Worm (Caenorhabditis elegans): ENCODE data around the gene T07C12.10.

DNA sequence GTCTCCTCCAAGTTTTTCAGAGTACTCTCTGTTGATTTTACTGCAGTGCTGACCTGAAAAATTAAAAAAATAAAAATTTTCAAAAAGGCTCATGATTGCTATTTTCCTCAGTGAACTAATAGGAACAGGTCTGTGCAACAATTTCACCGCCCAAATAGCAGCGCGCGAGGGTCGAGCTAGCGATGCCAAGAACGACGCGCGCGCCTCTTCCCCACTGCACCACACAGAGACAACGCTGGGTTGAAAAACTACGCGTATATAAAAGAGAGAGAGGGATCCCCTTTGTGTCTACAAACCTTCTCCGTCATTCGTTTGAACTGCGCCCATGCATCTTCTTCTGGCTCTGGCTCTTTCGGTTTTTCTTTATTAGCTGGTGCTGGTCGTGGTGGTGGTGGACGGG is 9.8 kb upstream of the T07C12.10 start:
- TF ChIP-seq nhr-23 (tag; optimal IDR thresholded peaks at IDR 0.05) (no peak), mdl-1 (tag; optimal IDR thresholded peaks at IDR 0.05) (no peak), nhr-237 (tag; optimal IDR thresholded peaks at IDR 0.05) (no peak), unc-62 (GFP tag; optimal IDR thresholded peaks at IDR 0.05) (peak; percentile 16)
